Worm (Caenorhabditis elegans) whole organism, mixed stage, embryonic: ENCODE measurements around the gene ceh-37.

Experiments
- lsy-2 ChIP-seq: fragments of 150-350 bp; optimal IDR thresholded peaks from 2 replicates; lab custom pipeline; 2014; ENCODE audit warnings: missing biosample characterization, missing genetic modification characterization
- ztf-11 ChIP-seq: fragments of 150-350 bp; optimal IDR thresholded peaks from 2 replicates; lab custom pipeline; 2014; ENCODE audit warnings: missing biosample characterization, missing genetic modification characterization

- TF ChIP-seq lsy-2 (tag; lab: Kevin White, UChicago) (peak; percentile 59), ztf-11 (tag; lab: Kevin White, UChicago) (no peak)
Observed at ce11 chrX:14169569-14170031, 38.2 kb downstream of the ceh-37 start, which contains the start of gene sym-4.
